In the genomic region with DNA sequence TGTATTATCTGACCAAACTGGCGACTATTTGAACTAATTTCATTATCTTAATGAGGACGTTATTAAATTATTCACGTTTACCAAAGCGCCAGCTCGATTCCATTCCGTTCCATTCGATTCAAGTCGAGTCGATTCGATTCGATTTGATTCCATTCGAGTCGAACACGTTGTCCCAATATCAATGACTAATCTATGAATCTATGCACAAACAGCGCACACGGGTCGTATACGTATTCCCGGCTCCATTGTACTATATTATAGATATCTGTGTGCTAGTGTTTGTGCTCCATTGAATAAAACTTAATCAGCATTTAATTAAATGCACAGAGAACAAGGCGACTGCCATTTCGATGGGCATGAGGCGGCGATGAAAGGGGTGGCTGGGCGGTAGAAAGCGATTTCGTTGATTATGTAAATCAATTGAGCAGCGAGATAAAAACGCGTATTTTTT, we compare ENCODE assay signal across 1 fruit fly cellular context.
TF ChIP-seq lines count a peak whose summit lies in the region.

No protein-coding gene starts in this region.

TF ChIP-seq in whole organism, embryonic, 481 proteins besides CTCF, POLR2A, EP300 and RAD21 (continued from another document):
- TF ChIP-seq fd3F (GFP tag; optimal IDR thresholded peaks at IDR 0.05; lab: Kevin White, UChicago) (no peak), ken (GFP tag; IDR thresholded peaks at IDR 0.05; lab: Robert Waterston, UW) (no peak), CG18599 (GFP tag; optimal IDR thresholded peaks at IDR 0.05; lab: Kevin White, UChicago) (peak; percentile 65), CG5180 (GFP tag; optimal IDR thresholded peaks at IDR 0.05; lab: Kevin White, UChicago) (peak; percentile 64), Med (GFP tag; lab: Kevin White, UChicago) (no peak), B-H2 (GFP tag; optimal IDR thresholded peaks at IDR 0.05; lab: Kevin White, UChicago) (no peak), CG8290 (GFP tag; optimal IDR thresholded peaks at IDR 0.05; lab: Kevin White, UChicago) (no peak), CG8290 (tag; optimal IDR thresholded peaks at IDR 0.05; lab: Kevin White, UChicago) (peak in 1 of 2 experiments; percentile 47), CG13296 (GFP tag; optimal IDR thresholded peaks at IDR 0.05; lab: Kevin White, UChicago) (no peak), tll (GFP tag; optimal IDR thresholded peaks at IDR 0.05; lab: Kevin White, UChicago) (no peak), ranshi (GFP tag; IDR thresholded peaks at IDR 0.05; lab: Robert Waterston, UW) (no peak), p53 (GFP tag; optimal IDR thresholded peaks at IDR 0.05; lab: Kevin White, UChicago) (no peak), mirr (GFP tag; optimal IDR thresholded peaks at IDR 0.05; lab: Kevin White, UChicago) (peak; percentile 80), CG10565 (GFP tag; optimal IDR thresholded peaks at IDR 0.05; lab: Kevin White, UChicago) (no peak), CG13894 (tag; optimal IDR thresholded peaks at IDR 0.05; lab: Kevin White, UChicago) (peak; percentile 26), grn (GFP tag; optimal IDR thresholded peaks at IDR 0.05; lab: Kevin White, UChicago) (peak; percentile 77), Lim3 (GFP tag; IDR thresholded peaks at IDR 0.05; lab: Robert Waterston, UW) (peak; percentile 33; the same call in 1 of the 2 replicates), CG34376 (GFP tag; optimal IDR thresholded peaks at IDR 0.05; lab: Kevin White, UChicago) (peak; percentile 16), Hr3 (GFP tag; optimal IDR thresholded peaks at IDR 0.05; lab: Kevin White, UChicago) (no peak), NfI (GFP tag; optimal IDR thresholded peaks at IDR 0.05; lab: Kevin White, UChicago) (no peak), gce (GFP tag; IDR thresholded peaks at IDR 0.05; lab: Robert Waterston, UW) (0 out of 3 replicates have a peak, but pooled peaks have one; percentile 38), grau (tag; optimal IDR thresholded peaks at IDR 0.05; lab: Kevin White, UChicago) (peak; percentile 1), GATAe (GFP tag; conservative IDR thresholded peaks at IDR 0.05; lab: Robert Waterston, UW) (0 out of 2 replicates have a peak, but pooled peaks have one; percentile 26), CG1832 (GFP tag; optimal IDR thresholded peaks at IDR 0.05; lab: Kevin White, UChicago) (no peak), CG12391 (tag; optimal IDR thresholded peaks at IDR 0.05; lab: Kevin White, UChicago) (no peak), exex (tag; optimal IDR thresholded peaks at IDR 0.05; lab: Kevin White, UChicago) (peak; percentile 99), pho (GFP tag; optimal IDR thresholded peaks at IDR 0.05; lab: Kevin White, UChicago) (no peak), CG15601 (tag; optimal IDR thresholded peaks at IDR 0.05; lab: Kevin White, UChicago) (peak; percentile 16)
